Worm (Caenorhabditis elegans): Measurements from ENCODE around the gene F36H1.11.

- TF ChIP-seq unc-86 (tag; optimal IDR thresholded peaks at IDR 0.05), result no peak
- TF ChIP-seq rnt-1 (tag; optimal IDR thresholded peaks at IDR 0.05), result no peak
- TF ChIP-seq aly-2 (tag; optimal IDR thresholded peaks at IDR 0.05), result no peak
- TF ChIP-seq nhr-77 (tag; optimal IDR thresholded peaks at IDR 0.05), result no peak
- TF ChIP-seq sup-37 (GFP tag; optimal IDR thresholded peaks at IDR 0.05), result no peak
- TF ChIP-seq ceh-82 (tag; optimal IDR thresholded peaks at IDR 0.05), result no peak
- TF ChIP-seq lin-15B (tag; optimal IDR thresholded peaks at IDR 0.05), result no peak
- no peak for TF ChIP-seq ceh-8 (GFP tag; optimal IDR thresholded peaks at IDR 0.05)
- no peak for TF ChIP-seq unc-62 (GFP tag; optimal IDR thresholded peaks at IDR 0.05)
- TF ChIP-seq ces-1 (GFP tag; optimal IDR thresholded peaks at IDR 0.05), result no peak
- no peak for TF ChIP-seq fkh-10 (GFP tag; optimal IDR thresholded peaks at IDR 0.05)
- no peak for TF ChIP-seq nhr-237 (tag; optimal IDR thresholded peaks at IDR 0.05)
- no peak for TF ChIP-seq lin-39 (tag; optimal IDR thresholded peaks at IDR 0.05)
Observed at ce11 chrIV:11006868-11007267, 42.1 kb upstream of the F36H1.11 start.

Measured in whole organism, L1 larva.